Worm (Caenorhabditis elegans): ENCODE results near the gene R04D3.4.

Gene R04D3.4

DNA sequence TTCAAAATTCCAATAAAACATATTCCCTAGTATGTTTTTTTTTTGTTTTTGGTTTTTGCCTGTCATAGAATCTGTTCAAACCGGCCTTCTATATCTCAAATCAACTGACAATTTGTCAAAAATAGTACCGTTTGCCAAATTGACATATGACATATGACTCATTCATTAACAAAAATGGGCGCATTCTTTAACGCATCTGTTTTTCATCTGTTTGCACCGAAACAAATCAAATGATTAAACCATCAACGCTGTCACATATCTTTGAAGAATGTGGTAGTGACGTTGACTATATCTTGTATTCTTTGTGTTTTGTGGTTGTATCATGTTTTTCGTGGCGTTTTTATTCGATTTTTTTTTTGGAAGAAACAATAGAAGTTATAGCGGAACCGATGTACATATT lies 26.5 kb upstream of the R04D3.4 start:
- TF ChIP-seq nhr-28 (tag; optimal IDR thresholded peaks at IDR 0.05) (peak; percentile 94), mep-1 (tag; optimal IDR thresholded peaks at IDR 0.05) (peak; percentile 5), nhr-41 (GFP tag; IDR thresholded peaks at IDR 0.05) (no peak), hlh-11 (tag; optimal IDR thresholded peaks at IDR 0.05) (peak; percentile 35), hlh-30 (tag; optimal IDR thresholded peaks at IDR 0.05; ENCODE audit: insufficient read depth) (peak; percentile 72), mdl-1 (tag; optimal IDR thresholded peaks at IDR 0.05) (peak in 1 of 2 experiments; percentile 35), lin-15B (tag; optimal IDR thresholded peaks at IDR 0.05) (no peak), R02D3.7 (tag; optimal IDR thresholded peaks at IDR 0.05) (no peak), D1046.2 (GFP tag; IDR thresholded peaks at IDR 0.05) (no peak), unc-62 (GFP tag; optimal IDR thresholded peaks at IDR 0.05 in 1 of 2) (peak in 1 of 2 experiments; percentile 54), unc-62 (tag; optimal IDR thresholded peaks at IDR 0.05) (no peak)

DNA sequence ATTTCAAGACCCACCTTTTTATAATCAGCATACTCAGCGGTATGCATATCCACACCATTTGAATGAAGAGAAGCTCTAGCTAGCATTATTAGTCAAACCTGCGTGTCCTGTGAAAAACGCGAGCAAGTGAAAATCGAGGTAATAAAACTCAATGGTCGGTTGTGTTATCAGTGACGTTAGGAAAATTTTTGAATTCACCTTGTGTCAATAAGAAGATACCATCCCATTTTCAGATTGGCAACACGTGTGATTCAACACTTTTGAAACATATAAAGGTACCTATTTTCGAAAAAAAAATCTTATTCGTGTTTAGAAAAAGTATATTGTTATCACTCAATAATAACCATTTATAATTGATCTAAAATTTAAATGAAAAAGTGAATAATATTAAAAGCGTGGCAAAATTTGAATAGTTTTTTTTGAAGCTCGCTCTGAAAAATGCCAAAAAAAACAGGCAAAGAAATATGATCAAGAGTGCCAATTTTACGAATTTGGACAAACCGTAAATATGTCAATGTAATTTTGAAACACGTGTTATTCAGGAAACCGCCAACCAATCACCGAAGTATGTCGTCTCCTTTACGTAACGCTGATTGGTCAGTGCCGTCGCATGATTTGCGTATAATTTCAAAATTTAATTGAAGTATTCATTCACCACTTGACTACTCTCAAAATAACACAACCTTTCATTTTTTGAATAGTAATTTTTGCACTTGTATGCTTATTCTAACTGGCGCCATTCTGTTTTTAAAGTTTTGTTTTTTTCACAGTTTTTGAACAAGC lies 23.2 kb upstream of the R04D3.4 start, which contains the start of gene F46G10.1:
Gene F46G10.1, minus strand, starts transcription at position 115 of the 783 bp plus-strand sequence.
- TF ChIP-seq hlh-30 (tag; optimal IDR thresholded peaks at IDR 0.05; ENCODE audit: insufficient read depth) (peak; percentile 21), ztf-7 (tag; optimal IDR thresholded peaks at IDR 0.05) (peak; percentile 26), nhr-10 (tag; optimal IDR thresholded peaks at IDR 0.05) (no peak), ceh-28 (tag; optimal IDR thresholded peaks at IDR 0.05) (no peak), unc-62 (GFP tag; optimal IDR thresholded peaks at IDR 0.05 in 1 of 2) (peak in 1 of 2 experiments; percentile 1), unc-62 (tag; optimal IDR thresholded peaks at IDR 0.05) (no peak), F44E2.7 (GFP tag; IDR thresholded peaks at IDR 0.05) (no peak), snpc-1.2 (GFP tag; IDR thresholded peaks at IDR 0.05) (no peak), nhr-42 (GFP tag; IDR thresholded peaks at IDR 0.05) (no peak), daf-16 (GFP tag; optimal IDR thresholded peaks at IDR 0.05) (no peak), daf-16 (tag; optimal IDR thresholded peaks at IDR 0.05) (peak; percentile 93), zag-1 (tag; optimal IDR thresholded peaks at IDR 0.05) (no peak), spr-1 (tag; optimal IDR thresholded peaks at IDR 0.05) (no peak), unc-39 (tag; optimal IDR thresholded peaks at IDR 0.05) (no peak), unc-130 (GFP tag; optimal IDR thresholded peaks at IDR 0.05) (no peak), php-3 (GFP tag; IDR thresholded peaks at IDR 0.05) (peak; percentile 28; the same call in 1 of the 2 replicates), ceh-44 (GFP tag; IDR thresholded peaks at IDR 0.05) (no peak), lir-3 (tag; optimal IDR thresholded peaks at IDR 0.05) (no peak), fos-1 (tag; optimal IDR thresholded peaks at IDR 0.05) (no peak), aha-1 (tag) (peak; percentile 28), R02D3.7 (tag; optimal IDR thresholded peaks at IDR 0.05) (no peak), zip-11 (GFP tag; IDR thresholded peaks at IDR 0.05) (no peak), mdl-1 (tag; optimal IDR thresholded peaks at IDR 0.05) (peak in 1 of 2 experiments; percentile 13), mes-2 (tag; optimal IDR thresholded peaks at IDR 0.05; ENCODE audit: poor library complexity, severe bottlenecking) (no peak), hlh-11 (tag; optimal IDR thresholded peaks at IDR 0.05) (peak; percentile 47), nhr-77 (tag; optimal IDR thresholded peaks at IDR 0.05) (peak; percentile 39), pqm-1 (tag; optimal IDR thresholded peaks at IDR 0.05) (peak; percentile 73), T20F7.1 (GFP tag; optimal IDR thresholded peaks at IDR 0.05) (no peak), nhr-28 (tag; optimal IDR thresholded peaks at IDR 0.05) (peak; percentile 58), dpl-1 (GFP tag; optimal IDR thresholded peaks at IDR 0.05) (no peak), dve-1 (tag; optimal IDR thresholded peaks at IDR 0.05; ENCODE audit: insufficient read depth) (peak; percentile 70), dmd-6 (GFP tag; IDR thresholded peaks at IDR 0.05) (peak; percentile 78)

DNA sequence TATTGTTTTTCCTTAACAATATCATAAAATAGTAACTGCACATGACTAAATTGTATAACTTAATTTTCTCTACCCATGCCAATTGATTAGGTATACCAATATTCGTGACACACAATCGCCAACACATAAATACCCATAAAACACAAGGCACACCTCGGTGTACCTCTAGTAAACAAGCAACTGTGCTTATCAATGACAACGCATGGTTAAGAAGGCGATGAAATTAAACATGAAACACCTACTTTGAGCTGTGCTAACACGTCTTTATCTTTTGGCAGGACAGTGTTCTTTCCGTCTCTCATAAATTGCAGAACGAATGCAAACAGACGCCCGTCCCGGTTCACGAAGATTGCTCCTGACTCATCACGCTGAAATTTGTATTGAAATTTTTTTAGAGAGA lies 22.1 kb upstream of the R04D3.4 start:
- TF ChIP-seq F44E2.7 (GFP tag; IDR thresholded peaks at IDR 0.05) = no peak
- TF ChIP-seq dmd-8 (GFP tag; IDR thresholded peaks at IDR 0.05) = no peak
- no peak for TF ChIP-seq mxl-2 (GFP tag; conservative IDR thresholded peaks at IDR 0.05)
- no peak for TF ChIP-seq gei-8 (GFP tag; optimal IDR thresholded peaks at IDR 0.05)
- no peak for TF ChIP-seq ZK546.5 (tag; optimal IDR thresholded peaks at IDR 0.05)
- TF ChIP-seq dmd-6 (GFP tag; IDR thresholded peaks at IDR 0.05) = peak; percentile 93
- no peak for TF ChIP-seq lim-7 (GFP tag; IDR thresholded peaks at IDR 0.05)
- no peak for TF ChIP-seq ces-1 (GFP tag; optimal IDR thresholded peaks at IDR 0.05)
- no peak for TF ChIP-seq vab-7 (GFP tag; IDR thresholded peaks at IDR 0.05)
- TF ChIP-seq ZK337.2 (GFP tag; IDR thresholded peaks at IDR 0.05) = no peak
- no peak for TF ChIP-seq saeg-2 (GFP tag; IDR thresholded peaks at IDR 0.05)
- no peak for TF ChIP-seq ceh-20 (GFP tag; IDR thresholded peaks at IDR 0.05)
- no peak for TF ChIP-seq rbr-2 (tag; optimal IDR thresholded peaks at IDR 0.05)
- no peak for TF ChIP-seq nhr-41 (GFP tag; IDR thresholded peaks at IDR 0.05)
- no peak for TF ChIP-seq Y5F2A.4 (GFP tag; optimal IDR thresholded peaks at IDR 0.05)
- peak; percentile 94 for TF ChIP-seq nhr-28 (tag; optimal IDR thresholded peaks at IDR 0.05)
- no peak for TF ChIP-seq T26A8.4 (GFP tag; IDR thresholded peaks at IDR 0.05)

Data from whole organism, L4 larva.